Worm (Caenorhabditis elegans): ENCODE data around the gene AH10.2.

ce11 chrV:14167629-14168028 lies 11.1 kb downstream of the AH10.2 start, which contains the start of gene ocam-1:
- TF ChIP-seq somi-1 (GFP tag; optimal IDR thresholded peaks at IDR 0.05) (no peak), pha-4 (tag; optimal IDR thresholded peaks at IDR 0.05) (no peak), Y95B8A.8 (GFP tag; IDR thresholded peaks at IDR 0.05) (no peak), nhr-80 (tag; optimal IDR thresholded peaks at IDR 0.05) (no peak), B0261.1 (tag; optimal IDR thresholded peaks at IDR 0.05) (no peak), F39B2.1 (GFP tag; IDR thresholded peaks at IDR 0.05) (no peak), unc-62 (GFP tag; optimal IDR thresholded peaks at IDR 0.05) (no peak), C06A6.2 (GFP tag; conservative IDR thresholded peaks at IDR 0.05) (no peak), snpc-4 (GFP tag; optimal IDR thresholded peaks at IDR 0.05) (no peak), snpc-4 (tag; optimal IDR thresholded peaks at IDR 0.05) (no peak), zfh-2 (GFP tag; conservative IDR thresholded peaks at IDR 0.05) (no peak), dpl-1 (GFP tag; optimal IDR thresholded peaks at IDR 0.05) (no peak), F33H1.4 (GFP tag; IDR thresholded peaks at IDR 0.05) (no peak), Y53G8AR.9 (GFP tag; conservative IDR thresholded peaks at IDR 0.05) (no peak)
